Worm (Caenorhabditis elegans) whole organism, L4/young adult: ENCODE measurements around the gene ZK262.4.
"Not testable (repeated sequence)": the region's sequence is repeated elsewhere in the genome, so short reads cannot be mapped to it uniquely, and the experiment has no call there.

Source experiments
- W03F9.2 ChIP-seq: fragments of 150-350 bp; optimal IDR thresholded peaks from 2 replicates; lab custom pipeline; 2014; ENCODE audit warnings: missing biosample characterization, missing genetic modification characterization
- dao-5 ChIP-seq: sonication (generic microtip); optimal IDR thresholded peaks from 2 replicates; lab custom pipeline; 2016; ENCODE audit warnings: missing genotype, missing genetic modification characterization, moderate library complexity, missing compliant biosample characterization
- him-1 ChIP-seq: sonication (generic microtip); optimal IDR thresholded peaks from 2 replicates; lab custom pipeline; 2016; ENCODE audit warnings: missing genotype, missing genetic modification reagents, missing genetic modification characterization, missing compliant biosample characterization

The ZK262.4 gene

DNA sequence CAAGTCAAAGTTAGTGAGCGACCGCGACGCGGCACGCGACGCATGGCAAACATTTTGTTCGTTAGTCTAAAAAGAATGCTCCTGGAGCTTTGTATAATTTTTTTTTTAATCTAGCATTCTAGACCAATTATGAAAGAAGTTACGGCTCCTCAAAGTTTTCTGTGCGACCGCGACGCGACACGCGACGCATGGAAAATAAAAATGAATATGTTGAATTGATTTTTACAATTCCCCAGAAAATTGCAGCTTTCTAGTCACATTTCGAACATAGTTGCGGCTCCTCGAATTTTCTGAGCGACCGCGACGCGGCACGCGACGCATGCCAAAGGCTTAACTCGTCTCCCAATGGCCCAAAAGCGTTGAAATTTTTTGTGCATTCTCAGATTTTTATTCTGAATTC, at the start of gene ZK262.4:
Gene ZK262.4 (minus strand): TSS at position 101 of the 400 bp plus-strand sequence.
- TF ChIP-seq W03F9.2, result no peak
- TF ChIP-seq dao-5 (tag; lab: Kevin White, UChicago), result no peak
- TF ChIP-seq him-1 (tag; lab: Kevin White, UChicago), result no peak

DNA sequence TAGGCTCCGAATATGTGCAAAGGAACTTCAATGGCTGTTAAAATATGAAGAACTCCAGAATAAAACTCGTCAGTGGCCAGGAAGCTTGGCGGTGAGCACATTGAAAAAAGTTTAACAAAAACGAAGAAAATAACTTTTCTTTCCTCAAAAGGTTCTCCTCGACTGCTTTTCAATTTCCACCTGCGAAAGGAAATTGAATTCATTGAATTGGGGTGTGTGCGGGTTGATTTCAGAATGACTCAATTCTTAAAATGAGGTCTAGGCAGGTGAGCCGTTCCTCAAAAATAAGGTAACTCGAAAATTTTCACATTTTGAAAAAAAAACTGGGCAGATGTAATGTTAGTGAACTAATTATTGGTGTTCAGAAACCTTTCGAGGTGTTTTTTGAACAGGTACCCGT, 49.0 kb upstream of the ZK262.4 start, which contains the start of gene srh-182:
Gene srh-182 (minus strand): TSS at position 101 of the 400 bp plus-strand sequence.
- no peak for TF ChIP-seq W03F9.2
- no peak for TF ChIP-seq him-1 (tag; lab: Kevin White, UChicago)
- no peak for TF ChIP-seq dao-5 (tag; lab: Kevin White, UChicago)

DNA sequence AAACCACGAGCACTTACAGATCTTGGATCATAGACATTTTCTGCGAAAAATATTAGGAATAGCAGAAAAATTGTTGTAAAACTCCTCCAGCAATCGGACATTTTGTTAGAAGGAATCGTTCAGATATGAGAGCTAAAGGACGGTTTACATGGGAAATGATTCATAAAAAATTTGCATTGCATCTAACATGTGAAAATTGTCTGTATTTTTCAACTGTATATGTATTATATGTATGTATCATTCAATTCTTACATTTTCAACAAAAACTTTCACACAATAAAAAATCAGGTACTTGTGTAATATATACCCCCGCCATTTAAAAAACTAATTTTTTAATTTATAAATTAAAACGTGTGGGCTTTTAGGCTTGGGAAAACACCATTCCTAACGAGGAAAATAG, 43.7 kb upstream of the ZK262.4 start, which contains the start of gene ZK228.13:
Gene ZK228.13 (minus strand): TSS at position 101 of the 400 bp plus-strand sequence.
- no peak for TF ChIP-seq W03F9.2
- no peak for TF ChIP-seq him-1 (tag; lab: Kevin White, UChicago)
- no peak for TF ChIP-seq dao-5 (tag; lab: Kevin White, UChicago)

DNA sequence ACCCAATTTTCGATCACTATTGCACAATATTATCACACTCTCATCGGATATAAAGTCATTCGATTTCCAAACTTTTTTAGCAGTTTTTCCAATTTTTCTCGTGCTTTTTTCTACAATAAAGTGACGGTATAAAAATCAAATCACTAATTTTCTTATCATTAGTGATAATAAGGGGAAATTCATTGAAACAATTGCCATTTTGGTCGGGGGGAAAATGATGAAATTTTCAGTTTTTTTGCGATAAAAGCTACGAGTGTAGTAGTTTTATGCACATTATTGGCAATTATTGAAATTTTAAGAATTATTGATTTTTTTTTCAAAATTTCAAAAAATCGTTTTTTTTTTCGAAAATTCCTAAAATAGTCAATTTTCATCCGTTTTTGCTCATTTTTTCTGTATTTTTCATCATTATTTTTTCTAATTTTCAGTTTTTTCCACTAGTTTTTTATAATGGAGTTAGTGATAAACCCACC, 38.0 kb upstream of the ZK262.4 start, which contains the start of gene ZK228.4:
Gene ZK228.4 (plus strand): TSS at position 423 of the 473 bp plus-strand sequence.
- no peak for TF ChIP-seq him-1 (tag; lab: Kevin White, UChicago)
- TF ChIP-seq dao-5 (tag; lab: Kevin White, UChicago), result no peak
- no peak for TF ChIP-seq W03F9.2

DNA sequence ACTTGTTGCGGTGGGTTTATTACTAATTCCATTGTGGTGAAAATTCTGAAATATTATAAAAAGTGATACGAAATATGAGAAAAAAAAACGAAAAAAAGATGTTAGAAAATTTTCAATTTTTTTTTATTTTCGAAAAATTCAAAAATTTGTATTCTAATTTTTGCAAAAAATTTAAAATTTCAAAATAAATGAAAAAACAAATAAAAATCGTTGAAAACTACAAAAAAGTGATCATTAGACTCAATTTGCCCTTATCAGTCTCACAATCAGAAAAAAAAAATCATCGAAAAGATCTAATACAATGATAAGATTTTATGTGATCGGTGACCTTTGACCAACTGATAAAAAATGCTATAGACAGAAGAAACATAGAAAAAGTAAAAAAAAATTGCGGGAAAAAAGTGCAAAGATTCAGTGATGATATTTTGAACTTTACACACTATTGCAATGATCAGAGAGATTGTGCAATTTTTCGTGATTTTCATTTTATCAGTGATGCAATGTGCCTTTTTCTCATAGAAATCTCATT, 36.9 kb upstream of the ZK262.4 start, which contains the start of gene ZK228.3:
Gene ZK228.3 (minus strand): TSS at position 51 of the 529 bp plus-strand sequence.
- no peak for TF ChIP-seq W03F9.2
- TF ChIP-seq him-1 (tag; lab: Kevin White, UChicago), result no peak
- no peak for TF ChIP-seq dao-5 (tag; lab: Kevin White, UChicago)

DNA sequence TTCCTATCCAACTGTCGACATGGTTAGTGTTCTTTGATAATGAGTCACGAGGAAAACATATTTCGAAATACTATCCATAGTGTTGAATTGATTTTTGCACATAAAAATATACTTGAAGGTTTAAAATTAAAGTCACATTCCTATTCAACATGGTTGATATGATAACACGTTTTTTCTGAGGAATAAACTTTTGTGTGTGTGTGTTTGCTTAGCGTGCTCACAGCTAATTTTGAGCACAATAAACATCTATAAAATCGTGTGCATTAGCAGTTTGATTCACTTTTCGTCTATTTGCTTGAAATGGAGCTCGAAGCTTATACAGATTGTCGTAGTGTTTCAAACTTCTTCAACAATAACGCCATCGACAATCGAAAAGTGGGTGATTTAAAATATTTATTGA, 32.2 kb upstream of the ZK262.4 start, which contains the start of gene ZK228.10:
Gene ZK228.10 (plus strand): TSS at position 301 of the 400 bp plus-strand sequence.
- TF ChIP-seq dao-5 (tag; lab: Kevin White, UChicago) (no peak), him-1 (tag; lab: Kevin White, UChicago) (no peak), W03F9.2 (no peak)

DNA sequence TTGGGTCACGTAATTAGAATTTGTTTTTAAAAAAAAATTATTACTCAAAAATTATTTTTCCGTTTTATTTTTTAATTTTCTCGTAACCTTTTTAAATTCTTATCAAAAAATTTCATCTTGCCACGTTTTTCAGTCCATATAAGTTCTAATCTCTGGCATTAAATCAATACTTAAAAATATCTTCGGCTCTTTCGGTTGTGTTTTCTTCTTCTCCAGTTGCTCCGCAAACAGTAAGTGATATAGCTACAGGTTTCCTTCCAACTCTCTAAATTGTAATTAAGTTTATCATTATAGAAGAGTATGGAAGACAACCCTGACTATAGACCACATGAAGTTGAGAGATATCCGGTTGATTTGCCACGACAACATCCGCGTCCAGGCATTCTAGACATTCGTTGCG, 19.7 kb upstream of the ZK262.4 start, which contains the start of gene ZK228.1:
Gene ZK228.1 (plus strand): TSS at position 301 of the 400 bp plus-strand sequence.
- TF ChIP-seq him-1 (tag; lab: Kevin White, UChicago), result no peak
- no peak for TF ChIP-seq W03F9.2
- no peak for TF ChIP-seq dao-5 (tag; lab: Kevin White, UChicago)

DNA sequence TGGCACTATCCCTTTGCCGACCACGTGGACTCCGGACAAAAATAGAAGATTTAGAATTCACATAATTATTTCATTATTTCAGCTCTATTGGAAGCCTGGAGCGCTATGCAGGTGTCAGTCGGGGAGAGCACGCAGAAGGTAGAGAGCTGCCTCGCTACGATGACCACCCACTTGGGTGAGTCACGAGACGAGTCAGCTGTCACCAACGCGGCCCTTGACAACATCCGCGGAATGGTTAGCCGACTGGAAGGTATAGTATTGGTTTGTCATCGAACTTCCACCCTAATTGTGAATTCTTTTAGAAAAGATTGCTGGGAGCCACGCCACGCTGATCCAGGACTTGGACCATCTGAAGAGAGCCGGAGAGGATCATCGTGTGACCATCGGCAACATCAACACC, 15.1 kb upstream of the ZK262.4 start, which contains the start of gene ZK262.9:
Gene ZK262.9 (plus strand): TSS at position 301 of the 400 bp plus-strand sequence.
- not testable (repeated sequence) for TF ChIP-seq dao-5 (tag; lab: Kevin White, UChicago); him-1 (tag; lab: Kevin White, UChicago); W03F9.2

DNA sequence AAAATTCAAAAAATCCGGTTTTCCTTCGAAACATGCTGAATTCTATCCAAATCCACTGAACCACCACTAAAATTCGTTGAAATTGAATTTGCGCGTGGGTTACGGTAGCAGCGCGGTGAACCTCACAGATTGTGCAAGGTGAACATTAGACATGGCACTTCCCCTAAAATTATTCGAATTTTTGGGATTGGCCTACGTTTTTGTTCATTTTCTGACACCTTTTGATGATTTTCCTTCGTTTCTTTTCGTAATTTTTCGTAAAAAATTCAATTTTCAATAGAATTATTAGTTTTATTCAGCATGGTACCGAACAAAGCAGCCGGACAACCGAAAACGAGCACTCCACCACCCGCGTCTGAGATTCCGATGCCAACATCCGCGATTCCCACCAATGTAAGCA, 13.7 kb upstream of the ZK262.4 start, which contains the start of gene ZK262.8:
Gene ZK262.8 (plus strand): TSS at position 301 of the 400 bp plus-strand sequence.
- no peak for TF ChIP-seq him-1 (tag; lab: Kevin White, UChicago)
- TF ChIP-seq W03F9.2, result no peak
- no peak for TF ChIP-seq dao-5 (tag; lab: Kevin White, UChicago)

DNA sequence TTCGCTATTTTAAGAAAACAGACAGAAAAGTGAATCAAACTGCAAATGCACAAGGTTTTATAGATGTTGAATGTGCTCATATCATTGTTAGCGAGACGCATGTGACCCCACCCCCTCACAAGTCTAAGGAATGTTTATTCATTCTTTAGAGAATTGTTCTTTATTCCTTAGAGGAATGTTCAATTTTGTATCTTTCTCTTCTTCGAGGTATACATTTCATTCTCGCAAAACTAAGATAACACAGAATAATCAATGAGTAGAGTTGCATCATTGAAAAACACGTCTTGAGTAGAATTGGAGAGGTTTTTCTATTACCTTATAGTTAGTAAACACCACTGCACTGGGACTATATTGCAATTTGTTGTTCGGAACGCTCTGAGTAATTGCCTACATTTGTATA, 10.6 kb upstream of the ZK262.4 start, which contains the start of gene ZK262.20:
Gene ZK262.20 (minus strand): TSS at position 101 of the 400 bp plus-strand sequence.
- TF ChIP-seq dao-5 (tag; lab: Kevin White, UChicago) (no peak), him-1 (tag; lab: Kevin White, UChicago) (no peak), W03F9.2 (no peak)

DNA sequence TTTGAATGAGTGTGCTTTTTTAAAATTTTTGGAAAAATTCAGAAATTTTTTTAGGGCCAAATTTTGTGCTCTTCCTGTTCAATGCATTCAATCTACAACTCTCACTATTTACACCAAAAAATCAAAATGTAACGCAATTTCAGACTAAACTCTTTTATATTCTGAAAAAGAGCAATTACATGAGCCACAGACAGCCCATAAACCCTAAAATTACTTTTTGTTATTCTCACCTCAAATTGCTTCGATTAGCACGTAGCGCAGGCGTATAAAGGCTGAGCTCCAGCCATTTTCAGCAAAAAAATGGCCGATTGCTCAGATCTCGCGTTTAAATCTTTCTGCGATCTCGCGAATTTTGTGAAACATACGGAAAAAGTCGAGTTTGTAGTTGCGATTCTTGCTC, 7.1 kb upstream of the ZK262.4 start, which contains the start of gene srw-82:
Gene srw-82 (plus strand): TSS at position 301 of the 400 bp plus-strand sequence.
- TF ChIP-seq him-1 (tag; lab: Kevin White, UChicago) (no peak), W03F9.2 (no peak)

DNA sequence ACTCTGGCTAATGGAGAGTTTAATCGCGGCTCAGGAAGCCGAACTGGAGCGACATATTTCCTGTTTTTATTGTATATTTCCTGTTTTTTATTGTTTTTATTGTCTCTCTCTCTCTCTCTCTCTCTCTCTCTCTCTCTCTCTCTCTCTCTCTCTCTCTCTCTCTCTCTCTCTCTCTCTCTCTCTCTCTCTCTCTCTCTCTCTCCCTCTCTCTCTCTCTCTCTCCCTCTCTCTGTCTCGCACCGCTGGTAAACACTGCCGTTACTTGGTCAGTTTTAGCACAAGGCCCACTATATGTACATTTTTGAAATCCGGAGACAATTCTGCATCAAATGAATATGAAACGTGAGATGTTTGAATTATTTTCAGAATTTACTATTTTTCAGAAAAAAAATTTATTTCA, 6.5 kb upstream of the ZK262.4 start:
- no peak for TF ChIP-seq dao-5 (tag; lab: Kevin White, UChicago)
- TF ChIP-seq him-1 (tag; lab: Kevin White, UChicago), result no peak
- TF ChIP-seq W03F9.2, result no peak

DNA sequence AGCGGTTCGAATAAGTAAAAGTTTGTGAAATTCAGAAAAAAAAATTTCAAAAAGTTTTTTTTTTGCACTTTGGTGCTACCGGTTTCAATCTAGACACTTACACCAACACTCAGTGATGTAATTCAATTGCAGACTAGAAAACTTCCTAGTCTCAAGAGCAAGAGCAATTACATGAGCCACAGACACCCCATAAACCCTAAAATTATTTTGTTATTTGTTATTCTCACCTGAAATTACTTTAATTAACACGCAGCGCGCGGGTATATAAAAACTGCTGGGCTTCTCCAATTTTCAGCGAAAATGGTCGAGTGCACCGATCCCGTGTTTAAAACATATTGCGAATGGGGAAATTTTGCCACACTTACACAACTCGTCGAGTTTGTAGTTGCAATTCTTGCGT, 1.9 kb upstream of the ZK262.4 start, which contains the start of gene srw-83:
Gene srw-83 (plus strand): TSS at position 301 of the 400 bp plus-strand sequence.
- TF ChIP-seq W03F9.2 (no peak), him-1 (tag; lab: Kevin White, UChicago) (no peak), dao-5 (tag; lab: Kevin White, UChicago) (no peak)

DNA sequence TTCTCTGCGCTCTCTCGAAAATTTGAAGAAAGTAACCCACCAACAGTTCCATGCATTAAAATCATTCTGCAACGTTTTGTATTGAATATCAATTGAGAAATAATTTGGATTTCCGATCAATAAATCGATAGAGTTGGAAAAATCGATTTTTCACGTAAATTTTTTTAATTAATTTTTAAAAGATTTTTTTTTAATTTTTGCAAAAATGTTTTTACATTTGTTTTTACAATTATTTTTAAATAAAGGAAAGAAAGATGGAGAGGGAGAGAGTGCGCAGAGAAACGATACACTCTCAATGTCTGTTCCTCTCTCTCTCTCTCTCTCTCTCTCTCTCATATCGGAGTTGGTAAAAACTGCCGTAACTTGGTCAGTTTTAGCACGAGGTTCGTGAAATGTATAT, 1.2 kb upstream of the ZK262.4 start, which contains the start of gene ZK262.19:
Gene ZK262.19 (minus strand): TSS at position 101 of the 400 bp plus-strand sequence.
- TF ChIP-seq dao-5 (tag; lab: Kevin White, UChicago) (no peak), W03F9.2 (no peak), him-1 (tag; lab: Kevin White, UChicago) (no peak)
